Fruit fly (Drosophila melanogaster) whole organism, embryonic: ENCODE data around the gene Ugt36F1.

Experiments
- CG10147 ChIP-seq: fragments of 200-800 bp; sonication (Bioruptor generic); optimal IDR thresholded peaks from 2 replicates; lab custom pipeline; 2019; ENCODE audit warnings: missing biosample characterization, mild to moderate bottlenecking, missing genetic modification characterization, moderate library complexity
- CG10431 ChIP-seq: fragments of 200-800 bp; sonication (Bioruptor generic); optimal IDR thresholded peaks from 3 replicates; lab custom pipeline; 2018; ENCODE audit warnings: missing biosample characterization, mild to moderate bottlenecking, missing genetic modification characterization
- CG10543 ChIP-seq: fragments of 200-800 bp; sonication (Bioruptor generic); optimal IDR thresholded peaks from 3 replicates; lab custom pipeline; 2017; ENCODE audit warnings: missing biosample characterization, mild to moderate bottlenecking, missing genetic modification characterization, moderate library complexity
- CG11560 ChIP-seq: fragments of 200-800 bp; sonication (Bioruptor generic); IDR thresholded peaks from 3 replicates; pipeline ENCODE4 v1.3.6; 2022; ENCODE audit warnings: missing biosample characterization, missing genetic modification characterization
- CG12155 ChIP-seq: fragments of 200-800 bp; sonication (Bioruptor generic); optimal IDR thresholded peaks from 3 replicates; lab custom pipeline; 2016; ENCODE audit warnings: missing biosample characterization, missing genetic modification characterization
- CG12391 ChIP-seq: fragments of 200-800 bp; sonication (Bioruptor generic); optimal IDR thresholded peaks from 3 replicates; lab custom pipeline; 2018; ENCODE audit warnings: missing biosample characterization, mild to moderate bottlenecking, missing genetic modification characterization, moderate library complexity
- CG13424 ChIP-seq: fragments of 200-800 bp; sonication (Bioruptor generic); optimal IDR thresholded peaks from 2 replicates; lab custom pipeline; 2019; ENCODE audit warnings: missing biosample characterization, mild to moderate bottlenecking, missing genetic modification characterization, moderate library complexity
- CG13775 ChIP-seq: fragments of 200-800 bp; sonication (Bioruptor generic); optimal IDR thresholded peaks from 3 replicates; lab custom pipeline; 2017; ENCODE audit warnings: missing biosample characterization, mild to moderate bottlenecking, missing genetic modification characterization
- CG1529 ChIP-seq: fragments of 200-800 bp; sonication (Bioruptor generic); optimal IDR thresholded peaks from 3 replicates; lab custom pipeline; 2018; ENCODE audit warnings: missing biosample characterization, missing genetic modification characterization
- CG15601 ChIP-seq: fragments of 200-800 bp; sonication (Bioruptor generic); optimal IDR thresholded peaks from 3 replicates; lab custom pipeline; 2019; ENCODE audit warnings: missing biosample characterization, mild to moderate bottlenecking, missing genetic modification characterization, moderate library complexity
- CG17361 ChIP-seq: fragments of 200-800 bp; sonication (Bioruptor generic); IDR thresholded peaks from 3 replicates; pipeline ENCODE4 v1.3.6; 2022; ENCODE audit warnings: missing biosample characterization, missing genetic modification characterization
- CG18011 ChIP-seq: fragments of 200-800 bp; sonication (Bioruptor generic); optimal IDR thresholded peaks from 2 replicates; lab custom pipeline; 2017; ENCODE audit warnings: missing biosample characterization, missing genetic modification characterization, mild to moderate bottlenecking, moderate library complexity, missing genotype
- CG18262 ChIP-seq: fragments of 200-800 bp; optimal IDR thresholded peaks from 3 replicates; lab custom pipeline; 2019; ENCODE audit warnings: missing biosample characterization, mild to moderate bottlenecking, missing genetic modification characterization, moderate library complexity
- CG18476 ChIP-seq: fragments of 200-800 bp; sonication (Bioruptor generic); optimal IDR thresholded peaks from 2 replicates; lab custom pipeline; 2016; ENCODE audit warnings: missing biosample characterization, mild to moderate bottlenecking, missing genetic modification characterization
- CG2202 ChIP-seq: fragments of 200-800 bp; sonication (Bioruptor generic); optimal IDR thresholded peaks from 2 replicates; lab custom pipeline; 2018; ENCODE audit warnings: missing biosample characterization, mild to moderate bottlenecking, missing genetic modification characterization
- CG34224 ChIP-seq: fragments of 200-800 bp; sonication (Bioruptor generic); IDR thresholded peaks from 3 replicates; pipeline ENCODE4 v1.3.6; 2022; ENCODE audit warnings: missing biosample characterization, missing genetic modification characterization; ENCODE audit not compliant: partially characterized antibody
- CG6689 ChIP-seq: fragments of 200-800 bp; sonication (Bioruptor generic); IDR thresholded peaks from 2 replicates; pipeline ENCODE4 v1.3.6; 2022; ENCODE audit warnings: missing biosample characterization, missing genetic modification characterization
- CG7928 ChIP-seq: fragments of 200-800 bp; sonication (Bioruptor generic); optimal IDR thresholded peaks from 2 replicates; lab custom pipeline; 2017; ENCODE audit warnings: missing biosample characterization, mild to moderate bottlenecking, missing genetic modification characterization
- CG8388 ChIP-seq: fragments of 200-800 bp; sonication (Bioruptor generic); optimal IDR thresholded peaks from 2 replicates; lab custom pipeline; 2019; ENCODE audit warnings: missing biosample characterization, mild to moderate bottlenecking, missing genetic modification characterization, moderate library complexity
- CG8924 ChIP-seq: fragments of 200-800 bp; optimal IDR thresholded peaks from 3 replicates; lab custom pipeline; 2019; ENCODE audit warnings: missing biosample characterization, mild to moderate bottlenecking, missing genetic modification characterization, moderate library complexity
- CoRest ChIP-seq: fragments of 200-800 bp; sonication (Bioruptor generic); optimal IDR thresholded peaks from 3 replicates; lab custom pipeline; 2018; ENCODE audit warnings: missing biosample characterization, mild to moderate bottlenecking, missing genetic modification characterization, moderate library complexity
- Deaf1 ChIP-seq: fragments of 200-800 bp; optimal IDR thresholded peaks from 3 replicates; lab custom pipeline; 2019; ENCODE audit warnings: missing biosample characterization, mild to moderate bottlenecking, missing genetic modification characterization, moderate library complexity
- Dll ChIP-seq: fragments of 200-800 bp; sonication (Bioruptor generic); IDR thresholded peaks from 4 replicates; pipeline ENCODE4 v1.3.6; 2022; ENCODE audit warnings: missing biosample characterization, missing genetic modification characterization; ENCODE audit not compliant: partially characterized antibody
- Fer3 ChIP-seq: fragments of 200-800 bp; sonication (Bioruptor generic); optimal IDR thresholded peaks from 2 replicates; lab custom pipeline; 2018; ENCODE audit warnings: missing biosample characterization, mild to moderate bottlenecking, missing genetic modification characterization, moderate library complexity
- HLH54F ChIP-seq: fragments of 200-800 bp; sonication (Bioruptor generic); optimal IDR thresholded peaks from 3 replicates; lab custom pipeline; 2016; ENCODE audit warnings: missing biosample characterization, missing genetic modification characterization
- Hr3 ChIP-seq: fragments of 200-800 bp; sonication (Bioruptor generic); optimal IDR thresholded peaks from 3 replicates; lab custom pipeline; 2016; ENCODE audit warnings: missing biosample characterization, missing genetic modification characterization
- MESR4 ChIP-seq: fragments of 200-800 bp; sonication (Bioruptor generic); optimal IDR thresholded peaks from 2 replicates; lab custom pipeline; 2018; ENCODE audit warnings: missing biosample characterization, mild to moderate bottlenecking, missing genetic modification characterization, moderate library complexity
- Meics ChIP-seq: fragments of 200-800 bp; sonication (Bioruptor generic); optimal IDR thresholded peaks from 2 replicates; lab custom pipeline; 2017; ENCODE audit warnings: missing biosample characterization, mild to moderate bottlenecking, missing genetic modification characterization
- NC2α ChIP-seq: fragments of 200-800 bp; sonication (Bioruptor generic); optimal IDR thresholded peaks from 2 replicates; lab custom pipeline; 2016; ENCODE audit warnings: missing biosample characterization, missing genetic modification characterization
- Sin3A ChIP-seq: fragments of >200 bp; optimal IDR thresholded peaks from 2 replicates; lab custom pipeline; 2018
- Ssrp ChIP-seq: fragments of 200-800 bp; sonication (Bioruptor generic); optimal IDR thresholded peaks from 2 replicates; lab custom pipeline; 2018; ENCODE audit warnings: missing biosample characterization, mild to moderate bottlenecking, missing genetic modification characterization, moderate library complexity
- Usf ChIP-seq: fragments of 200-800 bp; sonication (Bioruptor generic); optimal IDR thresholded peaks from 2 replicates; lab custom pipeline; 2017; ENCODE audit warnings: missing genotype, missing biosample characterization, missing genetic modification characterization
- ase ChIP-seq: fragments of 200-800 bp; sonication (Bioruptor generic); IDR thresholded peaks from 3 replicates; pipeline ENCODE4 v1.3.6; 2022; ENCODE audit warnings: missing biosample characterization, missing genetic modification characterization
- bbx ChIP-seq: fragments of 200-800 bp; sonication (Bioruptor generic); IDR thresholded peaks from 2 replicates; pipeline ENCODE4 v1.3.6; 2022; ENCODE audit warnings: missing biosample characterization, missing genetic modification characterization; ENCODE audit not compliant: partially characterized antibody
- corto ChIP-seq: fragments of 200-800 bp; sonication (Bioruptor generic); optimal IDR thresholded peaks from 2 replicates; lab custom pipeline; 2016; ENCODE audit warnings: missing biosample characterization, mild to moderate bottlenecking, missing genetic modification characterization, moderate library complexity
- dmrt11E ChIP-seq: fragments of 200-800 bp; sonication (Bioruptor generic); optimal IDR thresholded peaks from 3 replicates; lab custom pipeline; 2018; ENCODE audit warnings: missing biosample characterization, mild to moderate bottlenecking, missing genetic modification characterization, moderate library complexity
- dmrt99B ChIP-seq: fragments of 200-800 bp; sonication (Bioruptor generic); optimal IDR thresholded peaks from 2 replicates; lab custom pipeline; 2018; ENCODE audit warnings: missing biosample characterization, mild to moderate bottlenecking, missing genetic modification characterization, moderate library complexity
- esg ChIP-seq: fragments of 200-800 bp; sonication (Bioruptor generic); conservative IDR thresholded peaks from 2 replicates; pipeline ENCODE4 v1.3.6; 2022; ENCODE audit warnings: missing biosample characterization, missing genetic modification characterization
- fd96Cb ChIP-seq: fragments of 200-800 bp; sonication (Bioruptor generic); optimal IDR thresholded peaks from 2 replicates; lab custom pipeline; 2018; ENCODE audit warnings: missing biosample characterization, mild to moderate bottlenecking, missing genetic modification characterization, moderate library complexity
- hkb ChIP-seq, 2 experiments: fragments of 200-800 bp in 1 of 2; fragments of >200 bp in 1 of 2; sonication (Bioruptor generic) in 1 of 2; IDR thresholded peaks in 1 of 2; optimal IDR thresholded peaks in 1 of 2; 2 replicates each; pipeline versions ENCODE4 v1.3.6 to Lab custom; 2017 to 2022; ENCODE audit warnings: missing biosample characterization in 1 of 2, missing genetic modification characterization in 1 of 2
- insv ChIP-seq, 2 experiments: fragments of 200-800 bp; sonication (Bioruptor generic); optimal IDR thresholded peaks; 3 replicates each; lab custom pipeline; 2016 to 2018; ENCODE audit warnings: missing biosample characterization in 2 of 2, missing genetic modification characterization in 2 of 2
- kay ChIP-seq: fragments of 200-800 bp; sonication (Bioruptor generic); optimal IDR thresholded peaks from 2 replicates; lab custom pipeline; 2016; ENCODE audit warnings: missing biosample characterization, missing genetic modification characterization
- mld ChIP-seq: fragments of 200-800 bp; sonication (Bioruptor generic); IDR thresholded peaks from 3 replicates; pipeline ENCODE4 v1.3.6; 2022; ENCODE audit warnings: missing biosample characterization, missing genetic modification characterization; ENCODE audit not compliant: partially characterized antibody
- ro ChIP-seq: fragments of 200-800 bp; sonication (Bioruptor generic); IDR thresholded peaks from 2 replicates; pipeline ENCODE4 v1.3.6; 2022; ENCODE audit warnings: missing biosample characterization, missing genetic modification characterization
- run ChIP-seq: fragments of 200-800 bp; sonication (Bioruptor generic); optimal IDR thresholded peaks from 3 replicates; lab custom pipeline; 2018; ENCODE audit warnings: missing biosample characterization, mild to moderate bottlenecking, missing genetic modification characterization
- salm ChIP-seq: fragments of 200-800 bp; sonication (Bioruptor generic); optimal IDR thresholded peaks from 2 replicates; lab custom pipeline; 2018; ENCODE audit warnings: missing biosample characterization, mild to moderate bottlenecking, missing genetic modification characterization
- sima ChIP-seq: fragments of 200-800 bp; sonication (Bioruptor generic); optimal IDR thresholded peaks from 2 replicates; lab custom pipeline; 2016; ENCODE audit warnings: missing biosample characterization, missing genetic modification characterization
- slou ChIP-seq: fragments of 200-800 bp; sonication (Bioruptor generic); optimal IDR thresholded peaks from 3 replicates; lab custom pipeline; 2016; ENCODE audit warnings: missing biosample characterization, missing genetic modification characterization
- usp ChIP-seq: fragments of >200 bp; optimal IDR thresholded peaks from 2 replicates; lab custom pipeline; 2017; ENCODE audit warnings: missing biosample characterization, missing genetic modification characterization
- zf30C ChIP-seq: fragments of 200-800 bp; sonication (Bioruptor generic); optimal IDR thresholded peaks from 3 replicates; lab custom pipeline; 2018; ENCODE audit warnings: missing biosample characterization, mild to moderate bottlenecking, missing genetic modification characterization
- zfh2 ChIP-seq: fragments of 200-800 bp; sonication (Bioruptor generic); optimal IDR thresholded peaks from 2 replicates; lab custom pipeline; 2016; ENCODE audit warnings: missing biosample characterization, missing genetic modification characterization

Gene Ugt36F1

dm6 chr2L:18871822-18872221 is 52.7 kb downstream of the Ugt36F1 start (continued):
- TF ChIP-seq esg (GFP tag; lab: Robert Waterston, UW) (no peak), CG10147 (GFP tag; lab: Kevin White, UChicago) (no peak), CG7928 (GFP tag; lab: Kevin White, UChicago) (no peak), ro (GFP tag; lab: Robert Waterston, UW) (no peak), CoRest (tag; lab: Kevin White, UChicago) (peak; percentile 32), CG13775 (GFP tag; lab: Kevin White, UChicago) (peak; percentile 25), CG18262 (tag; lab: Kevin White, UChicago) (peak; percentile 6), CG10543 (GFP tag; lab: Kevin White, UChicago) (no peak), slou (GFP tag; lab: Kevin White, UChicago) (no peak), ase (no peak), HLH54F (no peak), CG12391 (peak; percentile 43), CG18476 (GFP tag; lab: Kevin White, UChicago) (no peak), CG17361 (GFP tag; lab: Robert Waterston, UW) (no peak), CG15601 (peak; percentile 39), CG8388 (GFP tag; lab: Kevin White, UChicago) (peak; percentile 43), dmrt99B (tag; lab: Kevin White, UChicago) (no peak), bbx (GFP tag; lab: Robert Waterston, UW) (no peak), dmrt11E (tag; lab: Kevin White, UChicago) (peak; percentile 81), Dll (GFP tag; lab: Robert Waterston, UW) (no peak), zfh2 (no peak), Hr3 (GFP tag; lab: Kevin White, UChicago) (no peak), CG1529 (no peak), kay (GFP tag; lab: Kevin White, UChicago) (no peak), CG11560 (tag; lab: Robert Waterston, UW) (no peak), hkb (optimal IDR thresholded peaks at IDR 0.05; lab: Kevin White, UChicago) (no peak), hkb (GFP tag; IDR thresholded peaks at IDR 0.05; lab: Robert Waterston, UW) (no peak), sima (GFP tag; lab: Kevin White, UChicago) (no peak), corto (GFP tag; lab: Kevin White, UChicago) (no peak), CG10431 (GFP tag; lab: Kevin White, UChicago) (no peak), Meics (GFP tag; lab: Kevin White, UChicago) (no peak), CG2202 (tag; lab: Kevin White, UChicago) (peak; percentile 22), Usf (peak; percentile 14), CG34224 (GFP tag; lab: Robert Waterston, UW) (no peak), Fer3 (no peak), MESR4 (no peak), salm (no peak), CG13424 (no peak), run (tag; lab: Kevin White, UChicago) (no peak), insv (GFP tag; optimal IDR thresholded peaks at IDR 0.05; lab: Kevin White, UChicago) (no peak), Ssrp (peak; percentile 51), CG18011 (GFP tag; lab: Kevin White, UChicago) (no peak), CG6689 (no peak), usp (GFP tag; lab: Kevin White, UChicago) (no peak), fd96Cb (tag; lab: Kevin White, UChicago) (no peak), CG8924 (no peak), CG12155 (no peak), zf30C (GFP tag; lab: Kevin White, UChicago) (peak; percentile 77), NC2α (GFP tag; lab: Kevin White, UChicago) (no peak), Sin3A (no peak), mld (no peak), Deaf1 (tag; lab: Kevin White, UChicago) (no peak)
